Worm (Caenorhabditis elegans) whole organism, late embryonic: ENCODE results near the gene mtre-1.

ENCODE experiments used
- C38D4.7 ChIP-seq: fragments of 200-800 bp; sonication (Bioruptor generic); optimal IDR thresholded peaks from 2 replicates; lab custom pipeline; 2018; ENCODE audit warnings: mild to moderate bottlenecking, missing genetic modification characterization, moderate library complexity, missing compliant biosample characterization
- F13H6.1 ChIP-seq: sonication (generic microtip); optimal IDR thresholded peaks from 2 replicates; lab custom pipeline; 2016; ENCODE audit warnings: missing genetic modification characterization, missing compliant biosample characterization
- K09A11.1 ChIP-seq: sonication (generic microtip); optimal IDR thresholded peaks from 2 replicates; lab custom pipeline; 2017; ENCODE audit warnings: antibody characterized with exemption, mild to moderate bottlenecking, missing genetic modification characterization, missing compliant biosample characterization; ENCODE audit not compliant: insufficient read depth
- ama-1 ChIP-seq: fragments of 150-350 bp; optimal IDR thresholded peaks from 2 replicates; lab custom pipeline; 2014
- ceh-14 ChIP-seq: sonication (generic microtip); optimal IDR thresholded peaks from 2 replicates; lab custom pipeline; 2016; ENCODE audit warnings: missing genotype, missing genetic modification characterization, missing compliant biosample characterization
- ceh-2 ChIP-seq: sonication (generic microtip); optimal IDR thresholded peaks from 2 replicates; lab custom pipeline; 2016; ENCODE audit warnings: missing genotype, missing genetic modification characterization, missing compliant biosample characterization
- ceh-22 ChIP-seq: sonication (generic microtip); optimal IDR thresholded peaks from 2 replicates; lab custom pipeline; 2017; ENCODE audit warnings: missing biosample characterization, missing genetic modification characterization
- ceh-24 ChIP-seq: sonication (generic microtip); optimal IDR thresholded peaks from 2 replicates; lab custom pipeline; 2016; ENCODE audit warnings: mild to moderate bottlenecking, missing genetic modification characterization, missing compliant biosample characterization
- ceh-34 ChIP-seq: sonication (generic microtip); optimal IDR thresholded peaks from 2 replicates; lab custom pipeline; 2016; ENCODE audit warnings: mild to moderate bottlenecking, missing genetic modification characterization, missing compliant biosample characterization
- ceh-45 ChIP-seq: fragments of 200-800 bp; sonication (Bioruptor generic); IDR thresholded peaks from 2 replicates; pipeline ENCODE4 v1.3.6; 2022; ENCODE audit warnings: missing genetic modification reagents, missing genetic modification characterization, missing compliant biosample characterization
- che-1 ChIP-seq: sonication (generic microtip); optimal IDR thresholded peaks from 2 replicates; lab custom pipeline; 2016; ENCODE audit warnings: mild to moderate bottlenecking, missing genetic modification characterization, missing compliant biosample characterization
- dmd-4 ChIP-seq: sonication (generic microtip); optimal IDR thresholded peaks from 2 replicates; lab custom pipeline; 2016; ENCODE audit warnings: borderline replicate concordance, missing genetic modification characterization, missing compliant biosample characterization
- dve-1 ChIP-seq: sonication (generic microtip); optimal IDR thresholded peaks from 2 replicates; lab custom pipeline; 2017; ENCODE audit warnings: antibody characterized with exemption, mild to moderate bottlenecking, missing genetic modification characterization, missing compliant biosample characterization
- elt-2 ChIP-seq: sonication (generic microtip); optimal IDR thresholded peaks from 2 replicates; lab custom pipeline; 2016; ENCODE audit warnings: missing genetic modification reagents, missing genetic modification characterization, missing compliant biosample characterization
- elt-4 ChIP-seq: sonication (generic microtip); optimal IDR thresholded peaks from 2 replicates; lab custom pipeline; 2016; ENCODE audit warnings: missing genetic modification characterization, missing compliant biosample characterization
- ets-4 ChIP-seq: sonication (generic microtip); optimal IDR thresholded peaks from 2 replicates; lab custom pipeline; 2016; ENCODE audit warnings: missing genetic modification characterization, missing compliant biosample characterization
- eyg-1 ChIP-seq: sonication (generic microtip); optimal IDR thresholded peaks from 2 replicates; lab custom pipeline; 2016; ENCODE audit warnings: missing genotype, missing genetic modification characterization, missing compliant biosample characterization
- fax-1 ChIP-seq: sonication (generic microtip); optimal IDR thresholded peaks from 2 replicates; lab custom pipeline; 2016; ENCODE audit warnings: missing genotype, missing genetic modification characterization, missing compliant biosample characterization
- fkh-6 ChIP-seq: sonication (generic microtip); optimal IDR thresholded peaks from 2 replicates; lab custom pipeline; 2016; ENCODE audit warnings: missing genetic modification characterization, missing compliant biosample characterization
- gmeb-2 ChIP-seq: sonication (generic microtip); optimal IDR thresholded peaks from 2 replicates; lab custom pipeline; 2016; ENCODE audit warnings: missing genetic modification characterization, inconsistent platforms, missing compliant biosample characterization
- hlh-30 ChIP-seq: sonication (generic microtip); optimal IDR thresholded peaks from 2 replicates; lab custom pipeline; 2017; ENCODE audit warnings: antibody characterized with exemption, missing genetic modification characterization, missing compliant biosample characterization; ENCODE audit not compliant: insufficient read depth
- lim-6 ChIP-seq: sonication (generic microtip); optimal IDR thresholded peaks from 2 replicates; lab custom pipeline; 2016; ENCODE audit warnings: missing genetic modification characterization, missing compliant biosample characterization
- lin-11 ChIP-seq: fragments of 200-800 bp; sonication (Bioruptor generic); optimal IDR thresholded peaks from 2 replicates; lab custom pipeline; 2018; ENCODE audit warnings: mild to moderate bottlenecking, missing genetic modification characterization, missing compliant biosample characterization
- madf-2 ChIP-seq: sonication (generic microtip); optimal IDR thresholded peaks from 2 replicates; lab custom pipeline; 2017; ENCODE audit warnings: missing genetic modification characterization, missing compliant biosample characterization
- mec-3 ChIP-seq: sonication (generic microtip); optimal IDR thresholded peaks from 2 replicates; lab custom pipeline; 2016; ENCODE audit warnings: borderline replicate concordance, missing genetic modification characterization, missing compliant biosample characterization
- nhr-11 ChIP-seq: fragments of 150-350 bp; optimal IDR thresholded peaks from 2 replicates; lab custom pipeline; 2014; ENCODE audit warnings: missing biosample characterization, missing genetic modification characterization
- npax-4 ChIP-seq: sonication (generic microtip); optimal IDR thresholded peaks from 2 replicates; lab custom pipeline; 2016; ENCODE audit warnings: missing genetic modification characterization, missing compliant biosample characterization
- pag-3 ChIP-seq: sonication (generic microtip); optimal IDR thresholded peaks from 2 replicates; lab custom pipeline; 2016; ENCODE audit warnings: missing compliant biosample characterization, missing genetic modification characterization, borderline replicate concordance
- pax-1 ChIP-seq: fragments of 150-350 bp; optimal IDR thresholded peaks from 2 replicates; lab custom pipeline; 2014; ENCODE audit warnings: missing biosample characterization, missing genetic modification characterization
- pha-2 ChIP-seq: sonication (generic microtip); optimal IDR thresholded peaks from 2 replicates; lab custom pipeline; 2017; ENCODE audit warnings: mild to moderate bottlenecking, missing genetic modification characterization, missing compliant biosample characterization
- pqm-1 ChIP-seq: sonication (generic microtip); optimal IDR thresholded peaks from 2 replicates; lab custom pipeline; 2016; ENCODE audit warnings: missing genetic modification characterization, missing compliant biosample characterization
- sox-2 ChIP-seq: fragments of 200-800 bp; sonication (Bioruptor generic); IDR thresholded peaks from 2 replicates; pipeline ENCODE4 v1.3.6; 2022; ENCODE audit warnings: missing genetic modification reagents, missing genetic modification characterization, missing compliant biosample characterization
- syd-9 ChIP-seq: sonication (generic microtip); optimal IDR thresholded peaks from 2 replicates; lab custom pipeline; 2016; ENCODE audit warnings: mild to moderate bottlenecking, missing genetic modification characterization, moderate library complexity, missing compliant biosample characterization
- ttx-3 ChIP-seq: sonication (generic microtip); optimal IDR thresholded peaks from 2 replicates; lab custom pipeline; 2016; ENCODE audit warnings: missing genetic modification reagents, missing genetic modification characterization, missing compliant biosample characterization
- unc-3 ChIP-seq, 2 experiments: fragments of 200-800 bp in 1 of 2; sonication (Bioruptor generic) in 1 of 2; sonication (generic microtip) in 1 of 2; conservative IDR thresholded peaks in 1 of 2; optimal IDR thresholded peaks in 1 of 2; 2 replicates each; pipeline versions ENCODE4 v1.3.6 to Lab custom; 2016 to 2022; ENCODE audit warnings: missing compliant biosample characterization in 2 of 2, missing genetic modification characterization in 2 of 2, missing genetic modification reagents in 1 of 2
- unc-55 ChIP-seq: sonication (generic microtip); optimal IDR thresholded peaks from 2 replicates; lab custom pipeline; 2017; ENCODE audit warnings: missing biosample characterization, missing genetic modification reagents, missing genetic modification characterization
- zip-5 ChIP-seq: sonication (generic microtip); optimal IDR thresholded peaks from 2 replicates; lab custom pipeline; 2016; ENCODE audit warnings: missing genetic modification characterization, missing compliant biosample characterization
- ztf-16 ChIP-seq: sonication (generic microtip); optimal IDR thresholded peaks from 2 replicates; lab custom pipeline; 2017; ENCODE audit warnings: missing genetic modification characterization, missing compliant biosample characterization

mtre-1 gene

DNA sequence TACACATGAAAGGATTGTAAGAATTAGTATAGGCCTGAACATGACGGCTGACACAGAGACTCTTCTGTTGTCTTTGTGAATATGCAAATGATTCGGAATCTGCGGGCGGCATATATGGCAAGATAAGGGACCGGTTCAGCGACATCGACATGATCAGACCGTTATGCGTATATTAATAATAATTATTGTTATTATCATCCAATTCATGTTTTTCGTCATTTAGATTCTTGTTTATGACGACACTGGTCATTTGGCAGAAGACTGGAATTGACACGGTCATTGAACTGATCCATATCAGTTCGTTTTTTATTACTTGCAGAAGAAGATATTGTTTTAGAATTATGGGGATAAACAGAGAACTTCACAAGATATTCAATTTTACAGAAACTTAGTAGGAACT lies at the start of gene mtre-1:
mtre-1 (minus strand) TSS at position 101 of the 400 bp plus-strand sequence.
- TF ChIP-seq ceh-24 (tag; lab: Kevin White, UChicago) (no peak), nhr-11 (tag; lab: Kevin White, UChicago) (no peak), ceh-34 (tag; lab: Kevin White, UChicago) (no peak), ceh-22 (no peak), F13H6.1 (tag; lab: Kevin White, UChicago) (no peak), dmd-4 (tag; lab: Kevin White, UChicago) (no peak), che-1 (tag; lab: Kevin White, UChicago) (no peak), elt-2 (tag; lab: Kevin White, UChicago) (no peak), madf-2 (tag; lab: Kevin White, UChicago) (no peak), ceh-2 (tag; lab: Kevin White, UChicago) (no peak), ztf-16 (tag; lab: Kevin White, UChicago) (no peak), sox-2 (GFP tag; lab: Robert Waterston, UW) (no peak), pqm-1 (tag; lab: Kevin White, UChicago) (no peak), lin-11 (no peak), fax-1 (tag; lab: Kevin White, UChicago) (no peak), syd-9 (tag; lab: Kevin White, UChicago) (no peak), lim-6 (tag; lab: Kevin White, UChicago) (no peak), fkh-6 (no peak), elt-4 (tag; lab: Kevin White, UChicago) (no peak)

DNA sequence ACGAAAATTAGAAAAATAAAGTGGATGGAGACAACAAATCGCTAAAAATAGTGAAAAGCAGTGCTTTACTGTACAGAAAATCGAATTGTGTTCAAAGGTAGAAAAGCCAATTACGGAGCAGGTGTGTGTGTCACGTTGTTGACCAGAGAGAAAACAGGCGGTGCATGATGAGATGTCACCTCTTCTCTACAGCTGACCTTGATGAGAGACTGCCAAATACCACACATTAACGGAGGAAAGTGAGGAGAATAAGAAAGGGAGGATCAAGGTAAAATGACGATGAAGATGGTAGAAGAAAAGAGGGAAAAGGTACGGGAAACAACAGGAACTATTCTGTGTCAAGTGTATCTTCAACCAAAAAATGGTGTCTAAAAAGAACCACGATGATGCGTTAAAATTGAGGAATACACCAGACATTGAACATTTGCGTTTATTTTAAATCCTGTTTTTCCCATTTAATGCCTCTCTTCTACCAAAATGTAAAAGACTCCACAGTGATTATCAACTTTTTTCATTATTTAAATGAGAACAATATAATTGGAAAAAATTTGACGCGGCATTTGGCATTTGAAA lies 48.9 kb upstream of the mtre-1 start:
- no peak for TF ChIP-seq unc-3 (GFP tag; conservative IDR thresholded peaks at IDR 0.05; lab: Robert Waterston, UW)
- no peak for TF ChIP-seq unc-3 (tag; optimal IDR thresholded peaks at IDR 0.05; lab: Kevin White, UChicago)
- TF ChIP-seq hlh-30, result peak; percentile 40
- TF ChIP-seq, all 69 proteins: peak for 1

ce11 chrII:8093914-8094313 lies 43.5 kb upstream of the mtre-1 start:
- TF ChIP-seq nhr-11 (tag; lab: Kevin White, UChicago) (no peak), pag-3 (tag; lab: Kevin White, UChicago) (no peak), ets-4 (tag; lab: Kevin White, UChicago) (no peak), madf-2 (tag; lab: Kevin White, UChicago) (no peak), fkh-6 (no peak), syd-9 (tag; lab: Kevin White, UChicago) (no peak), eyg-1 (tag; lab: Kevin White, UChicago) (no peak), F13H6.1 (tag; lab: Kevin White, UChicago) (no peak), mec-3 (tag; lab: Kevin White, UChicago) (no peak), K09A11.1 (tag; lab: Kevin White, UChicago) (no peak), ttx-3 (no peak), C38D4.7 (GFP tag; lab: Kevin White, UChicago) (no peak), dve-1 (tag; lab: Kevin White, UChicago) (no peak), unc-55 (no peak), ama-1 (lab: Kevin White, UChicago) (no peak), npax-4 (tag; lab: Kevin White, UChicago) (no peak), pha-2 (tag; lab: Kevin White, UChicago) (no peak)

DNA sequence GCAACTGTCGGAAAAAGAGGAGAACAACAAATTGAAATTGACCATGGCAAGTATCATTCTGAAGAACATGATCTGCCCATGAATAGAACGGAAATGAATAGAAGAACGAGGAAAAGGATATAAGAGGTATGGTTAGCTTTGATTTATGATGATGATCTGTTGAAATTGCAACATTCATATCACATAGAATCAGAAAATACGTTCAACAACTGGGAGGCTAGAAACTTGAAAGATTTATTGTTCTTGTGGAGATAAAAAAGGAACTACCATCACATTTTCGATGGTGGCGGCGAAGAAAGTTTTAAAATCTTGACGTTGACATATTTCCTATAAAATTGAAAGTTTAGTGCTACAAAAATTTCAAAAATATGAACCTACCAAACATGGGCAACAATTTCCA lies 42.9 kb upstream of the mtre-1 start:
- TF ChIP-seq che-1 (tag; lab: Kevin White, UChicago) (no peak), ceh-14 (tag; lab: Kevin White, UChicago) (no peak), elt-4 (tag; lab: Kevin White, UChicago) (no peak), ttx-3 (no peak), gmeb-2 (tag; lab: Kevin White, UChicago) (no peak), pax-1 (no peak), ama-1 (lab: Kevin White, UChicago) (no peak), ceh-45 (GFP tag; lab: Robert Waterston, UW) (no peak), nhr-11 (tag; lab: Kevin White, UChicago) (no peak), ztf-16 (tag; lab: Kevin White, UChicago) (no peak), unc-55 (no peak), zip-5 (tag; lab: Kevin White, UChicago) (no peak)
- TF ChIP-seq, all 69 proteins: peak for 0
